Fruit fly (Drosophila melanogaster) Kc167 (cell line): ENCODE results near the gene tfc.

ENCODE experiments used
- Myc ChIP-seq: fragments of >200 bp; optimal IDR thresholded peaks from 2 replicates; lab custom pipeline; 2017; ENCODE audit warnings: missing external identifiers
- Sin3A ChIP-seq: fragments of >200 bp; optimal IDR thresholded peaks from 2 replicates; lab custom pipeline; 2018; ENCODE audit warnings: missing external identifiers
- h ChIP-seq: fragments of >200 bp; optimal IDR thresholded peaks from 3 replicates; lab custom pipeline; 2018; ENCODE audit warnings: missing external identifiers
- insv ChIP-seq: fragments of >200 bp; optimal IDR thresholded peaks from 3 replicates; lab custom pipeline; 2018; ENCODE audit warnings: missing external identifiers
- psq ChIP-seq: fragments of >200 bp; optimal IDR thresholded peaks from 2 replicates; lab custom pipeline; 2017; ENCODE audit warnings: missing external identifiers
- ttk ChIP-seq: sonication (Bioruptor generic); optimal IDR thresholded peaks from 2 replicates; lab custom pipeline; 2017; ENCODE audit warnings: missing external identifiers

The tfc gene

DNA sequence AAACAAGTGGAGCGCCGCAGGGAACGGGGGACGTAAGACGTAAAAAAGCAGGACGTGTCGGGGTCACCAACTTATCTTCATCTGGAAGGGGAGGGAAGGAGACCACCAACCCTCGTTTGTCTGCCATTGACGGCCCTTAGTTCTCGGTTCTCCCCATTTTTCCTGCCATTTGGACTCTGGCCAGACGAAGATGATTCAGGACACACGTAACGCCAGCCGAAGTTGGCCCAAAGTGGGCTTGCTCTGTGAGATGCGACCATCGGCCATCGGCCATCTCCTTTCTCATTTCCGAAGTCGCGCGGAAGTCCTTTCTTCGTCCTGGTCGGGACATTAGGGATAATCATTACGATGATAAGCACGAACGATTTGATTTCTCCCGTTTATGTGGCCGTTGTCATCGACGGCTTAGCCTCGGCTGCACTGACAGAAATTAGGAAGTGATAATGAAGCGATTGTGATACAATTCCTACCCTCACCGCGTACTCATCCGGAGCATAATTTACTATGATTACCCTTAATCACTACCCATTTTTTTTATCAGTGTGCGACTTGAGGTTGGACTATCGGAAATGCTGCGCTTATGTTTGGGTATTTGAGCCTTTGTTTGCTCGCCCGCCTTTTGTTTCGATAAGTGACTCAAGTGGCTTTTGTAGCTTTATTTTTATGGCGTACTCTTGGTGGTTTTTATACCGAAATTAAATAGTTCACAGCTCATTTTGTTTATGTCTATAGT, 24.8 kb downstream of the tfc start:
- TF ChIP-seq ttk (lab: Kevin White, UChicago): no peak

DNA sequence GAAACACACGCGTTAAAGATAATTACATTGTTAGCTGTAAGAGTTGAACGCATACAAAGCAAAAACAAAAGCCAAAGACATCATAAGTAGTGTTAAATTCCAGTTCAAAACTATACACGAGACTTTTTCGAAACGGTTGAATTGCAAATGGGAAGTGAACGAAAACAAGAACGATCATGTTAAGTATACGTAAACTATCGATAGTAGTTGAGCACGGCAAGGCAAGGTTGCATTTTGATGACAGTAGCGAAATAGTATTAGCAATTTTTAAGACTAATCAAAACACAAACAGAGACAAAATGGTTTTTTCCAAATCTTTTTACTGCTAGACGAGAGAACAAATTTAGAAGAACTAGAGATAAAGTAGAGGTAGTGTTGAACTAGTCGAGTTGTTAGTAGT, 38.6 kb downstream of the tfc start:
- no peak for TF ChIP-seq Sin3A
- TF ChIP-seq insv (lab: Kevin White, UChicago): no peak
- TF ChIP-seq Myc (lab: Kevin White, UChicago): no peak
- no peak for TF ChIP-seq ttk (lab: Kevin White, UChicago)
- no peak for TF ChIP-seq psq (lab: Kevin White, UChicago)
- no peak for TF ChIP-seq h

DNA sequence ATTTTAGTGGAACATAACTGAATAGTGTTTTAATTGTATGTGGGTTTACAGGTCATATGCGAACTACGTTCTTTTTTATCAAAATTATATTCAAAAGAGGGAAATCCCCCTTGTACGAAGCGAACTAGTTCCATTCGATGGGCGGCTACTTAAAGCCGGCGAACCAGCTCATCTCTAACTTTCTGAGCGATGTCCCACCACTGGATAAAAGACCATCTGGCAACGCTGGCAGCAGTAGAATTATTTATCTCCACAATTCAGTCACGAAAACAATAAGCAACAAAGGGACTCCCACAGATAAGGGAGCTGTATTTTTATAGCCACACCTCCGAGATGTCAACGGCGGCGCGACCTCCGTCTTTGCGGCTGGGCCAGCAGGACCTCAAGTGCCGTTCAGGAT, 39.4 kb downstream of the tfc start, which contains the start of gene Rabex-5:
Rabex-5 (plus strand) TSS at position 221 of the 400 bp plus-strand sequence.
- TF ChIP-seq insv (lab: Kevin White, UChicago) (no peak), Sin3A (no peak), ttk (lab: Kevin White, UChicago) (no peak), h (no peak), psq (lab: Kevin White, UChicago) (no peak), Myc (lab: Kevin White, UChicago) (no peak)

DNA sequence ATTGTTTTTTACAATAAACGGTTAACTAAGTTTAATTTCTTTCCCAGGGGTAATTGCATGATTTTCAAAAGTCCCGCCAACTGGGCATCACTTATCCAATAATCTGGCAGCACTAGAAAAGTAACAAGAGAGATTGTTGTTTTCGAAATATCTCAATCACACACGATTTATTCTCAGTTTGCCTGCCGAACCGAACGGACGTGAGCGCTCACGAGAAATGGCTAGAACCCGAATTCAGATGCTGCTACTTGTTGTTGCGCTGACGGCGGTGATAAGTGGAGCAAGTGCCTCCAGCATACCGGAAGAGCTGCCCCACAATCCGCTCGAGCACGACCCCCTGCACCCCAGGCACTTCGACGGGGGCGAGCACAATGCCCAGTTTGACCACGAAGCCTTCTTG, 42.3 kb downstream of the tfc start, which contains the start of gene scf:
scf (plus strand) TSS at position 164 of the 400 bp plus-strand sequence.
- TF ChIP-seq ttk (lab: Kevin White, UChicago): no peak
- no peak for TF ChIP-seq h
- no peak for TF ChIP-seq psq (lab: Kevin White, UChicago)
- TF ChIP-seq Myc (lab: Kevin White, UChicago): no peak
- TF ChIP-seq Sin3A: no peak
- no peak for TF ChIP-seq insv (lab: Kevin White, UChicago)

DNA sequence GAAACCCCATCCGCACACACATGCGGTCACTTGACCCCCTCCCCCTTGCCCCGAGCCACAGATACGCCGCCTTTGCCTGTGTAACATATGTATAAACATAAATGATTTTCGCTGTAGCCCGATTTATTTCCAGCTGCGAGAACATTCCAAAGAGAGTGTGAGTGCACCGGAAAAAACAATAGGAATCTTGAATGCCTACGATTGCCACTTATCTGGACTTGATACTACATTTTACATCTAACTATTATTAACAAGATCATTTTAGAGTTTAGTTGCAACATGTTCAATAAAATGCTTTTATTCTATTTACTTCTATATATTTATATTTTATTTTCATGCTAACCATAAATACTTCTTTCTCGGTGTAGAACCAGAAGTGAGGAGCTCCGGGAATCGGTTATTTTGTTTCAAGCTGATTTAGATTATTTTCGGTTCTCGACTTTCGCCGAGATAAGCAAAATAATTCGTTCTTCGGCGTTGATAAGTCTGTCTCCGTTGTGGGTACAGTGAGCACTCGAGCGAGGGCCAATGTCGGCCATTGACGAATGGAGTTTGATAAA, 43.9 kb downstream of the tfc start:
- TF ChIP-seq insv (lab: Kevin White, UChicago) (no peak), Myc (lab: Kevin White, UChicago) (no peak), h (no peak), psq (lab: Kevin White, UChicago) (no peak), Sin3A (no peak), ttk (lab: Kevin White, UChicago) (no peak)

DNA sequence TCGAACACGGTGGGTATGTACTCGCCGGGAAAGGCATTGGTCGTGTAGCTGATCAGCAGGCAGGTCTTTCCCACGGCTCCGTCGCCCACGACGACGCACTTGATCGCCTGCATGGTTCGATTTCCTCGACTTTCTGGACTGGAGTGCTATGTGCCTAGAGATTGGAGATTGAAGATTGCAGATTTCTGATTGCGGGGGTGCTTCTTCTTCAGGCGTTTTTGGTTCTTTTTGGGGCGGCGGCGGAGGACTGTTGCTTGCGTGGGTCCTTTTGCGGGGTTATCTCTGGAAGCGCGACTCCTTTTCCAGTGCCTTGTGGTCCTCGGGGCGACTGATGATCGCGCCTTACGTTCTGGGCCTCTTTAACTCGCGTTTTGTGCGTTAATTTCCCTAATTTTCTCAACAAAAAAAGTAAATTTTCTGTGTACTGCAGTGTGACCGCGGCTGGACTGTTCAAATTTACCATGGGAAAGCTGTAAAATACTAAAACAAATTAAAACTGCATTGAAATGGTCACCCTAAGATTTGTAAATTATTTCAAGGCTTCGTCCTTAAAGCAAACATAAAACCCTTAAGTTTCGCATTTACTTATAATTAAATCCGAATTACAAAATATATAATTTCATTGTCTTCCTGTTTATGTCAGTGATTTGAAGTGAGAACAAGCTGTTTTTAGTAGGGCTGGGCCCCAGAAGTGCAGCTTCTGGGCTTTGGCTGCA, 46.1 kb downstream of the tfc start, which contains the start of the genes Rac1 and Acat2:
Rac1 (minus strand) TSS at position 450 of the 716 bp plus-strand sequence.
Acat2 (plus strand) TSS at position 711 of the 716 bp plus-strand sequence.
- no peak for TF ChIP-seq psq (lab: Kevin White, UChicago)
- TF ChIP-seq insv (lab: Kevin White, UChicago): no peak
- TF ChIP-seq Myc (lab: Kevin White, UChicago): no peak

DNA sequence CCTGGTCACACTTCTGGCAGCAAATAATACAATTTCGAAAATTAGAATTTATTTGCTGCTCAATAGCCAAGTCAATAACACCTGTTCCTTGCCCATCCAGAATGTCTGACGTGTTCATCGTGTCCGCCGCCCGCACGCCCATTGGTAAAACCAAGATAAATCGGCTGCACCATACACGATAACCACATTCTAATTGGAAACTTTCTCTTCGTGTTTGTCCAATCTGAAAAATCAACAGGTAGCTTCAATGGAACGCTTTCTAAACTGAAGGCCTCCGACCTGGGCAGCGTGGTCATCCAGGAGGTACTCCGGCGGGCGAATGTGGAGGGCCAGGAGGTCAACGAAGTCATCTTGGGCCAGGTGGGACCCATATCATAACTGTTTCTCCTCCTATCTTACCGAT, 46.7 kb downstream of the tfc start:
- TF ChIP-seq ttk (lab: Kevin White, UChicago) (no peak), psq (lab: Kevin White, UChicago) (no peak), Myc (lab: Kevin White, UChicago) (no peak), insv (lab: Kevin White, UChicago) (no peak), h (no peak), Sin3A (no peak)

DNA sequence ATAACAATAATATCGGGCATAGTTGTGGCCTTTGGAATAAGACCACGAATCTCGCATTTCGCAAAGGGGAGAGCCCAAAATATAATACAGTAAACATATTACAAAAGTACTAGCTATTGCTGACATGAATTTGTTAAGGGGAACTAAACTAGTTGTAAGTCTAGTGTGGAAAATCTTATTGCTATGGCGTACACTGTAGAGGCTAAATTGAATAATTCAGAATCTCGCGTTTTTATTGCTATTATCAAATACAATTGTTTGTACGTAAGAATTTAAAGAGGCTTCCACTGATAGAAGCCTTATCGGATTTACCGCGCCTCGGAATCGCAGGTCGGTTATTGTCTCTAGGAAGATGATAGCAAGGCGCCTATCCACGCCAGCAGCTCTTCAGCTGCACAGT, 49.1 kb downstream of the tfc start:
- no peak for TF ChIP-seq psq (lab: Kevin White, UChicago)
- no peak for TF ChIP-seq h
- no peak for TF ChIP-seq insv (lab: Kevin White, UChicago)
- TF ChIP-seq ttk (lab: Kevin White, UChicago): no peak
- no peak for TF ChIP-seq Myc (lab: Kevin White, UChicago)
- no peak for TF ChIP-seq Sin3A

DNA sequence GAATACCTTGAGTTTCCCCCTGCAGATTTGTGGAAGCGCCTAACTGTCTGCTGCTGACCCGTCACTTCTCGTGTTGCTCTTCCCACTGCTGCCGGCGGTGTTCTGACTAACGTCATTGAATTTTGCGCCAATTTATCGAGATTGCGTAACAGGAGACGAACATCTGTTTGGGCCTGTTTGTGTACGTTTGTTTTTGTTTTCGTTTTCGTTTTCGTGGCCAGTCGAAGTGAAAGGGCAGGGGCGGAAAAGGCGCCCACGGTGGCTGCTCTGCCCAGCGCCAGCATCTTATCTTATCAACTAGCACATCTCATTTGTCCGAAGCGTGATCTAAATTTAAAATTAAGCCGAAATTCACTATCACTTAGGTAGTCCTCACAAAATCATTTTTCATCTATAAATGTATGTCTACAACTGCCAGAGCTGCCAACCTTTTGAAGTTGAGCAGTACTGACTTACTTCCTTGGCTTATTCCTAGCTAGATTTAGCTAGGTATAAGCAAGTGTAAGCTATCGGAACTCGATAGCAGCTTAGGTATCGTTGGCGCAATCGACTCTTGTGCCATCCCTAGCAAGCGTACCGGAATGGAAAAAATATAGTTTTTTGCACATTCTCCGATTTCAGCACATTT, 50.9 kb downstream of the tfc start, which contains the start of the genes Ctr9 and Nt5a:
Ctr9 (plus strand) TSS at position 220 of the 628 bp plus-strand sequence.
Nt5a (minus strand) TSS at position 414 of the 628 bp plus-strand sequence.
- TF ChIP-seq Sin3A (no peak), insv (lab: Kevin White, UChicago) (no peak), h (no peak), ttk (lab: Kevin White, UChicago) (no peak), Myc (lab: Kevin White, UChicago) (no peak), psq (lab: Kevin White, UChicago) (no peak)

DNA sequence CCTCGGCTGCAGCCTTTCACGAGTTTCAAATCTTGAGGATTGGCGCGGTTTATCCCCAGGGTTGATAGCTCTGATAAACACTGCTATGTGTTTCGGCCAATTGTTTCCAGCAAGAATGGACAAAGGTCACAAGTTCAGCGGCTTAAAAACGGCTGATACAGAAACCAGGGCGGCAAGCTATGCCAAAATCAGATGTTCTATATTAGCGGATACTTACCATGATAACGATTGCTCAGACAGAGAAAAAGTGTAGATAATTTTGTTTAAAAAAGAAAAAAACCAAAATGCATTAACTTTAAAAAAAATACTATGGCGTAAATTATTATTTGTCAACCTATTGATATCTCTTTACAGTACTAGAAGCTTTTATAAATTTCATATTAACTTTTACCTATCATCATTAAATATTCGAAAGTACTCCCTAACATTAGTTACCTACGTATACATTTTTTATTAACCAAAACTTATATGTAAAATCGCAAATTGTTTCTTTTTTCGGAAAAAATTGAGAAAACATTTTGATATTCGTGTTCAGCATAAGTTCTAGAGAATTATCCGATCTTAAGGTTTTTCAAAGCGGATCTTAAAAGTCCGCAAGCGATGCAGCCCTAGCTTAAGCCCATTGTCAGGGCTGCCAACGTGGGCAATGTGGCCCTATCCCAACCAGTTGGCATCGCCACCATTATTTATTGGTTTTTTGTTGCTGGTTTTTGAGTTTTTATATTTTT, 57.0 kb downstream of the tfc start, which contains the start of the genes sturkopf and Herc4:
sturkopf (minus strand) TSS at position 339 of the 728 bp plus-strand sequence.
Herc4 (plus strand) TSS at position 658 of the 728 bp plus-strand sequence.
- TF ChIP-seq Myc (lab: Kevin White, UChicago) (no peak), insv (lab: Kevin White, UChicago) (no peak), psq (lab: Kevin White, UChicago) (no peak), ttk (lab: Kevin White, UChicago) (no peak), h (no peak), Sin3A (no peak)

DNA sequence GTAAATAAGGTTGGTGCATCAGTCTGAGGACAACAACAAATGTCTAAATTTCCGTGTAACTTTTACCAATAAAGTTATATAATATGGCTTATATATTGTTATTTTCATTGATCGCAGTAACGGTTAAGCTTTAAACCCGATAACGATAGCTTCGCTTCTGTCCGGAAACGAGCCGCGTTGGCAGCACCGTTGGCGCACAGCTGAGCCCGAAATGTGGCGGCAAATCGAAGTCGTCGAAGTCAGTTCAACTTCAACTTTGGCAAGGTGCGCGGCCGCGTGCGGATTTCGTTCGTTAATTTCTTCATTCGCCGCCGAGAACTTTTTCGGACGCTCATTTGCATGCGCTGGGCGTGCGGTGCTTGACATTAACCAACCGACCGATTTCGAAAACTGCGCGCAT, 62.0 kb downstream of the tfc start, which contains the start of gene Myo61F:
Myo61F (plus strand) TSS at position 240 of the 400 bp plus-strand sequence.
- TF ChIP-seq h: no peak
- TF ChIP-seq Sin3A: no peak
